Worm (Caenorhabditis elegans) whole organism, L1 larva: ENCODE results near the gene trul-1.

Source experiments
- C16A3.4 ChIP-seq: fragments of 150-350 bp; optimal IDR thresholded peaks from 2 replicates; lab custom pipeline; 2014; ENCODE audit warnings: missing biosample characterization, missing genetic modification characterization
- C34B4.2 ChIP-seq: sonication (generic microtip); optimal IDR thresholded peaks from 2 replicates; lab custom pipeline; 2017; ENCODE audit warnings: mild to moderate bottlenecking, missing genetic modification characterization, missing compliant biosample characterization
- Y116A8C.19 ChIP-seq: sonication (generic microtip); optimal IDR thresholded peaks from 2 replicates; lab custom pipeline; 2016; ENCODE audit warnings: missing compliant biosample characterization, missing genetic modification characterization, borderline replicate concordance
- aha-1 ChIP-seq: fragments of 150-350 bp; optimal IDR thresholded peaks from 2 replicates; lab custom pipeline; 2014; ENCODE audit warnings: missing biosample characterization, missing genetic modification characterization
- alr-1 ChIP-seq: fragments of 200-800 bp; sonication (Bioruptor generic); optimal IDR thresholded peaks from 2 replicates; lab custom pipeline; 2018; ENCODE audit warnings: borderline replicate concordance, mild to moderate bottlenecking, missing genetic modification characterization, missing compliant biosample characterization
- ceh-8 ChIP-seq: fragments of 200-800 bp; sonication (Bioruptor generic); optimal IDR thresholded peaks from 2 replicates; lab custom pipeline; 2018; ENCODE audit warnings: mild to moderate bottlenecking, missing genetic modification characterization, moderate library complexity, missing compliant biosample characterization
- ceh-82 ChIP-seq, 3 experiments: fragments of 150-350 bp in 1 of 3; sonication (generic microtip) in 2 of 3; optimal IDR thresholded peaks; 2 replicates each; lab custom pipeline; 2014 to 2017; ENCODE audit warnings: missing biosample characterization in 3 of 3, missing genetic modification characterization in 3 of 3
- dpl-1 ChIP-seq, 3 experiments: fragments of 150-350 bp in 2 of 3; sonication (generic microtip) in 1 of 3; optimal IDR thresholded peaks; 2 replicates each; lab custom pipeline; 2014 to 2017; ENCODE audit warnings: missing biosample characterization in 3 of 3, missing genetic modification characterization in 3 of 3, missing genetic modification reagents in 3 of 3
- efl-1 ChIP-seq, 4 experiments: fragments of 150-350 bp; optimal IDR thresholded peaks in 3 of 4; peaks in 1 of 4; 1 replicate in 1 of 4; 2 replicates in 3 of 4; lab custom pipeline; 2014; ENCODE audit warnings: missing biosample characterization in 2 of 4, missing genetic modification characterization in 2 of 4, missing genetic modification reagents in 2 of 4
- egl-13 ChIP-seq: sonication (generic microtip); optimal IDR thresholded peaks from 2 replicates; lab custom pipeline; 2016; ENCODE audit warnings: missing genotype, missing genetic modification reagents, missing genetic modification characterization, missing compliant biosample characterization
- elt-2 ChIP-seq: sonication (generic microtip); optimal IDR thresholded peaks from 2 replicates; lab custom pipeline; 2016; ENCODE audit warnings: missing genetic modification characterization, mild to moderate bottlenecking, inconsistent platforms, missing compliant biosample characterization, missing genetic modification reagents
- fkh-4 ChIP-seq: sonication (generic microtip); optimal IDR thresholded peaks from 2 replicates; lab custom pipeline; 2016; ENCODE audit warnings: missing compliant biosample characterization, missing genetic modification characterization, borderline replicate concordance
- fos-1 ChIP-seq: fragments of 150-350 bp; optimal IDR thresholded peaks from 2 replicates; lab custom pipeline; 2014; ENCODE audit warnings: missing biosample characterization, missing genetic modification characterization
- grh-1 ChIP-seq: fragments of 200-800 bp; sonication (Bioruptor generic); IDR thresholded peaks from 2 replicates; pipeline ENCODE4 v1.3.6; 2022; ENCODE audit warnings: missing genetic modification reagents, missing genetic modification characterization, missing compliant biosample characterization
- hlh-4 ChIP-seq: sonication (generic microtip); optimal IDR thresholded peaks from 2 replicates; lab custom pipeline; 2016; ENCODE audit warnings: mild to moderate bottlenecking, missing genetic modification characterization, missing compliant biosample characterization
- hpl-2 ChIP-seq: fragments of 150-350 bp; optimal IDR thresholded peaks from 2 replicates; lab custom pipeline; 2014; ENCODE audit warnings: missing biosample characterization, missing genetic modification reagents, missing genetic modification characterization
- lin-13 ChIP-seq: fragments of 150-350 bp; optimal IDR thresholded peaks from 2 replicates; lab custom pipeline; 2014; ENCODE audit warnings: missing biosample characterization, missing genetic modification reagents, missing genetic modification characterization
- lin-35 ChIP-seq, 2 experiments: fragments of 150-350 bp; optimal IDR thresholded peaks; 2 replicates each; lab custom pipeline; 2014; ENCODE audit warnings: missing biosample characterization in 2 of 2, missing genetic modification characterization in 2 of 2, missing genetic modification reagents in 2 of 2
- lin-39 ChIP-seq: fragments of 150-350 bp; optimal IDR thresholded peaks from 2 replicates; lab custom pipeline; 2014; ENCODE audit warnings: missing biosample characterization, missing genetic modification reagents, missing genetic modification characterization
- mab-9 ChIP-seq: fragments of 200-800 bp; sonication (Bioruptor generic); IDR thresholded peaks from 2 replicates; pipeline ENCODE4 v1.3.6; 2022; ENCODE audit warnings: missing genetic modification reagents, missing genetic modification characterization, missing compliant biosample characterization
- mdl-1 ChIP-seq, 2 experiments: fragments of 150-350 bp; optimal IDR thresholded peaks; 2 replicates each; lab custom pipeline; 2014 to 2017; ENCODE audit warnings: missing biosample characterization in 2 of 2, missing genetic modification characterization in 2 of 2, inconsistent platforms in 1 of 2
- mef-2 ChIP-seq: fragments of 150-350 bp; optimal IDR thresholded peaks from 2 replicates; lab custom pipeline; 2014; ENCODE audit warnings: missing biosample characterization, missing genetic modification characterization
- nhr-11 ChIP-seq: fragments of 150-350 bp; optimal IDR thresholded peaks from 2 replicates; lab custom pipeline; 2014; ENCODE audit warnings: missing biosample characterization, missing genetic modification characterization
- nhr-19 ChIP-seq: fragments of 200-800 bp; sonication (Bioruptor generic); conservative IDR thresholded peaks from 2 replicates; pipeline ENCODE4 v1.3.6; 2022; ENCODE audit warnings: missing genetic modification characterization, missing compliant biosample characterization
- nhr-20 ChIP-seq: sonication (generic microtip); optimal IDR thresholded peaks from 2 replicates; lab custom pipeline; 2016; ENCODE audit warnings: mild to moderate bottlenecking, missing genetic modification characterization, missing compliant biosample characterization
- nhr-28 ChIP-seq: fragments of 150-350 bp; optimal IDR thresholded peaks from 2 replicates; lab custom pipeline; 2014; ENCODE audit warnings: missing biosample characterization, missing genetic modification characterization
- nhr-71 ChIP-seq: sonication (generic microtip); optimal IDR thresholded peaks from 2 replicates; lab custom pipeline; 2016; ENCODE audit warnings: mild to moderate bottlenecking, missing genetic modification characterization, moderate library complexity, missing compliant biosample characterization
- nhr-77 ChIP-seq: fragments of 150-350 bp; optimal IDR thresholded peaks from 2 replicates; lab custom pipeline; 2014; ENCODE audit warnings: missing biosample characterization, missing genetic modification characterization
- nhr-85 ChIP-seq: sonication (generic microtip); peaks from one replicate; lab custom pipeline; 2016; ENCODE audit warnings: missing genetic modification characterization, inconsistent platforms, missing compliant biosample characterization
- nhr-90 ChIP-seq: sonication (generic microtip); optimal IDR thresholded peaks from 2 replicates; lab custom pipeline; 2016; ENCODE audit warnings: mild to moderate bottlenecking, missing genetic modification characterization, missing compliant biosample characterization; ENCODE audit not compliant: poor library complexity
- rnt-1 ChIP-seq: sonication (generic microtip); optimal IDR thresholded peaks from 2 replicates; lab custom pipeline; 2016; ENCODE audit warnings: mild to moderate bottlenecking, missing genetic modification characterization, moderate library complexity, missing compliant biosample characterization
- snu-23 ChIP-seq: sonication (generic microtip); optimal IDR thresholded peaks from 2 replicates; lab custom pipeline; 2016; ENCODE audit warnings: missing genetic modification characterization, missing compliant biosample characterization
- sox-4 ChIP-seq: sonication (generic microtip); optimal IDR thresholded peaks from 2 replicates; lab custom pipeline; 2016; ENCODE audit warnings: missing genetic modification characterization, missing compliant biosample characterization
- swsn-7 ChIP-seq: sonication (generic microtip); optimal IDR thresholded peaks from 2 replicates; lab custom pipeline; 2016; ENCODE audit warnings: missing genetic modification characterization, missing compliant biosample characterization
- tbx-2 ChIP-seq: sonication (generic microtip); optimal IDR thresholded peaks from 2 replicates; lab custom pipeline; 2016; ENCODE audit warnings: missing genetic modification characterization, missing compliant biosample characterization
- unc-130 ChIP-seq: fragments of 150-350 bp; optimal IDR thresholded peaks from 2 replicates; lab custom pipeline; 2017; ENCODE audit warnings: missing biosample characterization, missing genetic modification characterization, inconsistent platforms
- unc-62 ChIP-seq: fragments of 150-350 bp; optimal IDR thresholded peaks from 2 replicates; lab custom pipeline; 2014; ENCODE audit warnings: missing biosample characterization, missing genetic modification reagents, missing genetic modification characterization

trul-1 gene

ce11 chrII:283594-283993 is 1.2 kb upstream of the trul-1 start, which contains the start of gene B0432.9:
Gene B0432.9 (minus strand): TSS chrII:283694.
- TF ChIP-seq nhr-85 (tag; lab: Kevin White, UChicago) (no peak), hpl-2 (GFP tag; lab: Kevin White, UChicago) (no peak), lin-13 (GFP tag; lab: Kevin White, UChicago) (no peak), nhr-71 (no peak), hlh-4 (tag; lab: Kevin White, UChicago) (no peak), mab-9 (GFP tag; lab: Robert Waterston, UW) (no peak), elt-2 (tag; lab: Kevin White, UChicago) (no peak), mdl-1 (tag; optimal IDR thresholded peaks at IDR 0.05; lab: Kevin White, UChicago) (no peak), ceh-82 (tag; optimal IDR thresholded peaks at IDR 0.05; lab: Kevin White, UChicago) (no peak), mef-2 (tag; lab: Kevin White, UChicago) (no peak), C16A3.4 (tag; lab: Kevin White, UChicago) (no peak)

ce11 chrII:278636-279035 is 3.7 kb downstream of the trul-1 start, which contains the start of gene B0432.8:
Gene B0432.8 (minus strand): TSS chrII:278736.
- TF ChIP-seq alr-1 (tag; lab: Kevin White, UChicago) (no peak), fkh-4 (tag; lab: Kevin White, UChicago) (no peak), swsn-7 (no peak), nhr-19 (no peak), nhr-77 (no peak), aha-1 (tag; lab: Kevin White, UChicago) (no peak), egl-13 (tag; lab: Kevin White, UChicago) (no peak), unc-130 (tag; lab: Kevin White, UChicago) (no peak), C16A3.4 (tag; lab: Kevin White, UChicago) (no peak), fos-1 (tag; lab: Kevin White, UChicago) (no peak), nhr-90 (no peak), efl-1 (optimal IDR thresholded peaks at IDR 0.05; lab: Kevin White, UChicago) (no peak), efl-1 (GFP tag; optimal IDR thresholded peaks at IDR 0.05 in 1 of 2; lab: Kevin White, UChicago) (no peak), elt-2 (tag; lab: Kevin White, UChicago) (no peak)

ce11 chrII:273872-274271 is 8.5 kb downstream of the trul-1 start, which contains the start of gene B0432.7:
Gene B0432.7 (minus strand): TSS chrII:273972.
- TF ChIP-seq sox-4 (no peak), lin-39 (no peak)
- TF ChIP-seq, all 84 proteins: peak for 0

- no peak for TF ChIP-seq rnt-1 (tag; lab: Kevin White, UChicago)
- TF ChIP-seq tbx-2: no peak
- TF ChIP-seq grh-1 (GFP tag; lab: Robert Waterston, UW): no peak
- TF ChIP-seq ceh-8 (GFP tag; lab: Kevin White, UChicago): no peak
- no peak for TF ChIP-seq unc-62 (GFP tag; lab: Kevin White, UChicago)
- TF ChIP-seq egl-13 (tag; lab: Kevin White, UChicago): no peak
- TF ChIP-seq snu-23 (GFP tag; lab: Kevin White, UChicago): no peak
- no peak for TF ChIP-seq unc-130 (tag; lab: Kevin White, UChicago)
- TF ChIP-seq nhr-11 (tag; lab: Kevin White, UChicago): no peak
- no peak for TF ChIP-seq nhr-28 (tag; lab: Kevin White, UChicago)
- no peak for TF ChIP-seq lin-35 (GFP tag; optimal IDR thresholded peaks at IDR 0.05; lab: Kevin White, UChicago)
- no peak for TF ChIP-seq Y116A8C.19 (tag; lab: Kevin White, UChicago)
- TF ChIP-seq hpl-2 (GFP tag; lab: Kevin White, UChicago): no peak
- no peak for TF ChIP-seq aha-1 (tag; lab: Kevin White, UChicago)
- no peak for TF ChIP-seq nhr-20 (tag; lab: Kevin White, UChicago)
- TF ChIP-seq C34B4.2 (tag; lab: Kevin White, UChicago): no peak
- no peak for TF ChIP-seq mef-2 (tag; lab: Kevin White, UChicago)
- no peak for TF ChIP-seq dpl-1 (GFP tag; optimal IDR thresholded peaks at IDR 0.05; lab: Kevin White, UChicago)
These were observed 18.3 kb downstream of the trul-1 start, which contains the start of gene B0432.14 for ce11 chrII:264053-264452. Gene B0432.14 (plus strand): TSS chrII:264353.
